Worm (Caenorhabditis elegans) whole organism, young adult: Measurements from ENCODE around the gene moa-1.

Experiments
- D2030.7 ChIP-seq: fragments of 200-800 bp; sonication (Bioruptor generic); IDR thresholded peaks from 2 replicates; pipeline ENCODE4 v1.3.6; 2022; ENCODE audit warnings: missing genetic modification reagents, missing genetic modification characterization, missing compliant biosample characterization
- F22D6.2 ChIP-seq: sonication (generic microtip); optimal IDR thresholded peaks from 2 replicates; lab custom pipeline; 2016; ENCODE audit warnings: mild to moderate bottlenecking, missing genetic modification characterization, missing compliant biosample characterization
- F49E8.2 ChIP-seq: sonication (generic microtip); optimal IDR thresholded peaks from 3 replicates; lab custom pipeline; 2017; ENCODE audit warnings: missing genetic modification characterization, mild to moderate bottlenecking, missing compliant biosample characterization, antibody characterized with exemption, moderate library complexity; ENCODE audit not compliant: insufficient read depth
- F57A8.1 ChIP-seq: fragments of 200-800 bp; sonication (Bioruptor generic); optimal IDR thresholded peaks from 2 replicates; lab custom pipeline; 2018; ENCODE audit warnings: mild to moderate bottlenecking, missing genetic modification characterization, moderate library complexity, missing compliant biosample characterization
- K11D2.4 ChIP-seq: fragments of 200-800 bp; sonication (Bioruptor generic); IDR thresholded peaks from 2 replicates; pipeline ENCODE4 v1.3.6; 2022; ENCODE audit warnings: missing genetic modification reagents, missing genetic modification characterization, missing compliant biosample characterization
- T07F8.4 ChIP-seq: sonication (generic microtip); optimal IDR thresholded peaks from 2 replicates; lab custom pipeline; 2016; ENCODE audit warnings: mild to moderate bottlenecking, missing genetic modification characterization, moderate library complexity, missing compliant biosample characterization
- T26A5.8 ChIP-seq: sonication (generic microtip); optimal IDR thresholded peaks from 2 replicates; lab custom pipeline; 2016; ENCODE audit warnings: missing genetic modification characterization, missing compliant biosample characterization
- Y53G8AR.9 ChIP-seq: fragments of 200-800 bp; sonication (Bioruptor generic); conservative IDR thresholded peaks from 2 replicates; pipeline ENCODE4 v1.3.6; 2022; ENCODE audit warnings: missing genetic modification reagents, missing genetic modification characterization, missing compliant biosample characterization
- Y67H2A.10 ChIP-seq: fragments of 200-800 bp; sonication (Bioruptor generic); conservative IDR thresholded peaks from 2 replicates; pipeline ENCODE4 v1.3.6; 2022; ENCODE audit warnings: missing genetic modification reagents, missing genetic modification characterization, missing compliant biosample characterization
- akir-1 ChIP-seq: fragments of 200-800 bp; sonication (Bioruptor generic); optimal IDR thresholded peaks from 2 replicates; lab custom pipeline; 2018; ENCODE audit warnings: mild to moderate bottlenecking, missing genetic modification characterization, moderate library complexity, missing compliant biosample characterization
- athp-1 ChIP-seq: sonication (generic microtip); optimal IDR thresholded peaks from 2 replicates; lab custom pipeline; 2017; ENCODE audit warnings: mild to moderate bottlenecking, missing genetic modification characterization, missing compliant biosample characterization
- attf-3 ChIP-seq: fragments of 200-800 bp; sonication (Bioruptor generic); conservative IDR thresholded peaks from 2 replicates; pipeline ENCODE4 v1.3.6; 2022; ENCODE audit warnings: missing genetic modification reagents, missing genetic modification characterization, missing compliant biosample characterization
- bed-2 ChIP-seq: fragments of 200-800 bp; sonication (Bioruptor generic); IDR thresholded peaks from 2 replicates; pipeline ENCODE4 v1.3.6; 2022; ENCODE audit warnings: missing genetic modification reagents, missing genetic modification characterization, missing compliant biosample characterization
- cebp-2 ChIP-seq: fragments of 200-800 bp; sonication (Bioruptor generic); IDR thresholded peaks from 2 replicates; pipeline ENCODE4 v1.3.6; 2022; ENCODE audit warnings: missing genetic modification characterization, missing compliant biosample characterization
- ceh-100 ChIP-seq: fragments of 200-800 bp; sonication (Bioruptor generic); IDR thresholded peaks from 2 replicates; pipeline ENCODE4 v1.3.6; 2022; ENCODE audit warnings: missing genetic modification reagents, missing genetic modification characterization, missing compliant biosample characterization
- ceh-27 ChIP-seq: fragments of 200-800 bp; sonication (Bioruptor generic); optimal IDR thresholded peaks from 2 replicates; lab custom pipeline; 2018; ENCODE audit warnings: mild to moderate bottlenecking, missing genetic modification characterization, moderate library complexity, missing compliant biosample characterization
- ceh-58 ChIP-seq: fragments of 200-800 bp; sonication (Bioruptor generic); IDR thresholded peaks from 2 replicates; pipeline ENCODE4 v1.3.6; 2022; ENCODE audit warnings: missing genetic modification characterization, missing compliant biosample characterization
- ceh-91 ChIP-seq: fragments of 200-800 bp; sonication (Bioruptor generic); IDR thresholded peaks from 2 replicates; pipeline ENCODE4 v1.3.6; 2022; ENCODE audit warnings: missing genetic modification reagents, missing genetic modification characterization, missing compliant biosample characterization
- dox-1 ChIP-seq: fragments of 200-800 bp; sonication (Bioruptor generic); IDR thresholded peaks from 2 replicates; pipeline ENCODE4 v1.3.6; 2022; ENCODE audit warnings: missing genetic modification reagents, missing genetic modification characterization, missing compliant biosample characterization
- dpff-1 ChIP-seq: sonication (generic microtip); optimal IDR thresholded peaks from 2 replicates; lab custom pipeline; 2017; ENCODE audit warnings: mild to moderate bottlenecking, missing genetic modification characterization, missing compliant biosample characterization
- dpl-1 ChIP-seq: fragments of 150-350 bp; optimal IDR thresholded peaks from 2 replicates; lab custom pipeline; 2014; ENCODE audit warnings: missing biosample characterization, missing genetic modification reagents, missing genetic modification characterization
- egl-18 ChIP-seq: fragments of 200-800 bp; sonication (Bioruptor generic); IDR thresholded peaks from 2 replicates; pipeline ENCODE4 v1.3.6; 2022; ENCODE audit warnings: missing genetic modification reagents, missing genetic modification characterization, missing compliant biosample characterization
- egrh-3 ChIP-seq: fragments of 200-800 bp; sonication (Bioruptor generic); IDR thresholded peaks from 2 replicates; pipeline ENCODE4 v1.3.6; 2022; ENCODE audit warnings: missing genetic modification reagents, missing genetic modification characterization, missing compliant biosample characterization
- hlh-26 ChIP-seq: fragments of 200-800 bp; sonication (Bioruptor generic); conservative IDR thresholded peaks from 2 replicates; pipeline ENCODE4 v1.3.6; 2022; ENCODE audit warnings: missing genetic modification reagents, missing genetic modification characterization, missing compliant biosample characterization
- hrde-1 ChIP-seq: sonication (generic microtip); optimal IDR thresholded peaks from 2 replicates; lab custom pipeline; 2016; ENCODE audit warnings: missing genetic modification characterization, mild to moderate bottlenecking, missing compliant biosample characterization, moderate library complexity, missing genotype, missing genetic modification reagents, borderline replicate concordance
- lin-40 ChIP-seq: sonication (generic microtip); optimal IDR thresholded peaks from 2 replicates; lab custom pipeline; 2016; ENCODE audit warnings: missing genetic modification characterization, mild to moderate bottlenecking, missing compliant biosample characterization, missing genotype, missing genetic modification reagents
- lin-54 ChIP-seq: fragments of 200-800 bp; sonication (Bioruptor generic); optimal IDR thresholded peaks from 2 replicates; lab custom pipeline; 2018; ENCODE audit warnings: mild to moderate bottlenecking, missing genetic modification characterization, missing compliant biosample characterization
- mel-28 ChIP-seq: sonication (generic microtip); optimal IDR thresholded peaks from 2 replicates; lab custom pipeline; 2016; ENCODE audit warnings: borderline replicate concordance, mild to moderate bottlenecking, missing genetic modification characterization, missing compliant biosample characterization
- nfya-2 ChIP-seq: fragments of 200-800 bp; sonication (Bioruptor generic); IDR thresholded peaks from 2 replicates; pipeline ENCODE4 v1.3.6; 2022; ENCODE audit warnings: missing genetic modification reagents, missing genetic modification characterization, missing compliant biosample characterization
- nfyb-1 ChIP-seq: fragments of 200-800 bp; sonication (Bioruptor generic); IDR thresholded peaks from 2 replicates; pipeline ENCODE4 v1.3.6; 2022; ENCODE audit warnings: missing genetic modification reagents, missing genetic modification characterization, missing compliant biosample characterization
- nhr-120 ChIP-seq: fragments of 200-800 bp; sonication (Bioruptor generic); IDR thresholded peaks from 2 replicates; pipeline ENCODE4 v1.3.6; 2022; ENCODE audit warnings: missing genetic modification characterization, missing compliant biosample characterization
- nhr-27 ChIP-seq: fragments of 200-800 bp; sonication (Bioruptor generic); optimal IDR thresholded peaks from 2 replicates; lab custom pipeline; 2018; ENCODE audit warnings: mild to moderate bottlenecking, missing genetic modification characterization, moderate library complexity, missing compliant biosample characterization
- nhr-80 ChIP-seq: sonication (generic microtip); optimal IDR thresholded peaks from 2 replicates; lab custom pipeline; 2016; ENCODE audit warnings: missing genetic modification characterization, missing compliant biosample characterization
- pha-4 ChIP-seq: fragments of 150-350 bp; sonication (generic microtip); optimal IDR thresholded peaks from 2 replicates; lab custom pipeline; 2014; ENCODE audit warnings: missing biosample characterization, missing genetic modification reagents, missing genetic modification characterization
- rcor-1 ChIP-seq: fragments of 200-800 bp; sonication (Bioruptor generic); IDR thresholded peaks from 2 replicates; pipeline ENCODE4 v1.3.6; 2022; ENCODE audit warnings: missing genetic modification reagents, missing genetic modification characterization, missing compliant biosample characterization
- sea-2 ChIP-seq: fragments of 200-800 bp; sonication (Bioruptor generic); IDR thresholded peaks from 2 replicates; pipeline ENCODE4 v1.3.6; 2022; ENCODE audit warnings: missing genetic modification characterization, missing compliant biosample characterization
- snpc-1.1 ChIP-seq: sonication (generic microtip); optimal IDR thresholded peaks from 2 replicates; lab custom pipeline; 2017; ENCODE audit warnings: missing genetic modification characterization, mild to moderate bottlenecking, missing compliant biosample characterization, antibody characterized with exemption, moderate library complexity, missing genotype, missing genetic modification reagents; ENCODE audit not compliant: insufficient read depth
- snpc-1.3 ChIP-seq: sonication (generic microtip); optimal IDR thresholded peaks from 2 replicates; lab custom pipeline; 2017; ENCODE audit warnings: missing genetic modification characterization, mild to moderate bottlenecking, missing compliant biosample characterization, antibody characterized with exemption, moderate library complexity, missing genotype, missing genetic modification reagents; ENCODE audit not compliant: insufficient read depth
- snpc-4 ChIP-seq, 5 experiments: fragments of 150-350 bp in 1 of 5; sonication (generic microtip) in 4 of 5; optimal IDR thresholded peaks; 2 replicates each; lab custom pipeline; 2014 to 2018; ENCODE audit warnings: missing genetic modification characterization in 5 of 5, missing biosample characterization in 3 of 5, antibody characterized with exemption in 2 of 5, mild to moderate bottlenecking in 2 of 5, missing compliant biosample characterization in 2 of 5, missing genotype in 2 of 5, moderate library complexity in 2 of 5, missing genetic modification reagents in 1 of 5
- tbp1 ChIP-seq: fragments of 200-800 bp; sonication (Bioruptor generic); optimal IDR thresholded peaks from 2 replicates; lab custom pipeline; 2018; ENCODE audit warnings: mild to moderate bottlenecking, missing genetic modification characterization, missing compliant biosample characterization
- tbx-9 ChIP-seq: sonication (generic microtip); optimal IDR thresholded peaks from 2 replicates; lab custom pipeline; 2016; ENCODE audit warnings: borderline replicate concordance, missing genetic modification characterization, inconsistent platforms, missing compliant biosample characterization
- ztf-18 ChIP-seq: sonication (generic microtip); optimal IDR thresholded peaks from 2 replicates; lab custom pipeline; 2016; ENCODE audit warnings: missing genotype, mild to moderate bottlenecking, missing genetic modification characterization, missing compliant biosample characterization
- ztf-22 ChIP-seq: fragments of 200-800 bp; sonication (Bioruptor generic); optimal IDR thresholded peaks from 2 replicates; lab custom pipeline; 2018; ENCODE audit warnings: mild to moderate bottlenecking, missing genetic modification characterization, moderate library complexity, missing compliant biosample characterization
- ztf-28 ChIP-seq: fragments of 200-800 bp; sonication (Bioruptor generic); IDR thresholded peaks from 2 replicates; pipeline ENCODE4 v1.3.6; 2022; ENCODE audit warnings: missing genetic modification reagents, missing genetic modification characterization, missing compliant biosample characterization
- ztf-6 ChIP-seq: fragments of 200-800 bp; sonication (Bioruptor generic); IDR thresholded peaks from 2 replicates; pipeline ENCODE4 v1.3.6; 2022; ENCODE audit warnings: missing genetic modification reagents, missing genetic modification characterization, missing compliant biosample characterization

The moa-1 gene

ce11 chrIII:1961895-1962506 lies 7.7 kb downstream of the moa-1 start, which contains the start of gene mboa-6:
mboa-6 (minus strand) TSS chrIII:1961945.
- TF ChIP-seq ztf-18 (tag; lab: Kevin White, UChicago) (no peak), ztf-28 (no peak), T07F8.4 (tag; lab: Kevin White, UChicago) (no peak), egl-18 (GFP tag; lab: Robert Waterston, UW) (no peak), hlh-26 (GFP tag; lab: Robert Waterston, UW) (no peak), sea-2 (GFP tag; lab: Robert Waterston, UW) (no peak), dpl-1 (no peak), hrde-1 (tag; lab: Kevin White, UChicago) (no peak), akir-1 (no peak), pha-4 (no peak), cebp-2 (no peak), Y53G8AR.9 (no peak), dox-1 (GFP tag; lab: Robert Waterston, UW) (no peak), F22D6.2 (no peak), snpc-4 (GFP tag; optimal IDR thresholded peaks at IDR 0.05; lab: Kevin White, UChicago) (no peak), snpc-4 (tag; optimal IDR thresholded peaks at IDR 0.05; lab: Kevin White, UChicago) (no peak), mel-28 (tag; lab: Kevin White, UChicago) (no peak), rcor-1 (no peak), ceh-91 (GFP tag; lab: Robert Waterston, UW) (no peak), lin-40 (no peak)

- no peak for TF ChIP-seq F57A8.1 (GFP tag; lab: Kevin White, UChicago)
- TF ChIP-seq ceh-100 = no peak
- no peak for TF ChIP-seq attf-3
- TF ChIP-seq nfya-2 (GFP tag; lab: Robert Waterston, UW) = no peak
- no peak for TF ChIP-seq tbx-9
- TF ChIP-seq egl-18 (GFP tag; lab: Robert Waterston, UW) = no peak
- TF ChIP-seq ceh-27 = no peak
- no peak for TF ChIP-seq hlh-26 (GFP tag; lab: Robert Waterston, UW)
- no peak for TF ChIP-seq ztf-22 (GFP tag; lab: Kevin White, UChicago)
Observed at ce11 chrIII:1955520-1956095, 14.1 kb downstream of the moa-1 start.

- TF ChIP-seq F49E8.2 (tag; lab: Kevin White, UChicago) (no peak), nfyb-1 (GFP tag; lab: Robert Waterston, UW) (no peak), ceh-58 (no peak), tbx-9 (no peak), snpc-1.1 (tag; lab: Kevin White, UChicago) (no peak), ztf-6 (GFP tag; lab: Robert Waterston, UW) (no peak), attf-3 (no peak), athp-1 (tag; lab: Kevin White, UChicago) (no peak), bed-2 (GFP tag; lab: Robert Waterston, UW) (no peak), T26A5.8 (peak; percentile 4), nhr-80 (tag; lab: Kevin White, UChicago) (no peak), dox-1 (GFP tag; lab: Robert Waterston, UW) (no peak), lin-54 (GFP tag; lab: Kevin White, UChicago) (peak; percentile 43), snpc-1.3 (tag; lab: Kevin White, UChicago) (no peak), egrh-3 (GFP tag; lab: Robert Waterston, UW) (no peak), nhr-27 (no peak), rcor-1 (no peak; the same call in 1 of the 2 replicates), tbp1 (GFP tag; lab: Kevin White, UChicago) (peak; percentile 17), K11D2.4 (GFP tag; lab: Robert Waterston, UW) (no peak), D2030.7 (no peak), nhr-120 (GFP tag; lab: Robert Waterston, UW) (no peak), Y67H2A.10 (GFP tag; lab: Robert Waterston, UW) (no peak), dpff-1 (tag; lab: Kevin White, UChicago) (no peak)
Observed at ce11 chrIII:1951388-1951787, 18.3 kb downstream of the moa-1 start, which contains the start of gene F53A3.7. F53A3.7 (plus strand) TSS chrIII:1951526.
